Worm (Caenorhabditis elegans): ENCODE measurements around the gene nspg-8.

Gene nspg-8

ce11 chrIII:1205421-1205820 is 23.6 kb downstream of the nspg-8 start:
- no peak for TF ChIP-seq mcd-1 (GFP tag; IDR thresholded peaks at IDR 0.05)
- TF ChIP-seq zfh-2 (GFP tag; conservative IDR thresholded peaks at IDR 0.05), result peak; percentile 71
- TF ChIP-seq lir-1 (GFP tag; conservative IDR thresholded peaks at IDR 0.05), result no peak

ce11 chrIII:1206331-1206730 is 24.5 kb downstream of the nspg-8 start:
- TF ChIP-seq F23B12.7 (tag; optimal IDR thresholded peaks at IDR 0.05; ENCODE audit: insufficient read depth), result no peak
- no peak for TF ChIP-seq snpc-1.3 (tag; optimal IDR thresholded peaks at IDR 0.05; ENCODE audit: insufficient read depth)

- TF ChIP-seq lag-1 (GFP tag; IDR thresholded peaks at IDR 0.05) (no peak), hrde-1 (tag; optimal IDR thresholded peaks at IDR 0.05; ENCODE audit: borderline replicate concordance) (no peak), Y53F4B.3 (GFP tag; IDR thresholded peaks at IDR 0.05) (no peak), ztf-6 (GFP tag; IDR thresholded peaks at IDR 0.05) (no peak), mel-28 (tag; optimal IDR thresholded peaks at IDR 0.05; ENCODE audit: borderline replicate concordance) (no peak), F49E8.2 (tag; optimal IDR thresholded peaks at IDR 0.05; ENCODE audit: insufficient read depth) (no peak), nfya-1 (tag; optimal IDR thresholded peaks at IDR 0.05; ENCODE audit: borderline replicate concordance, insufficient read depth) (no peak), ekl-4 (GFP tag; IDR thresholded peaks at IDR 0.05) (no peak), Y79H2A.3 (GFP tag; conservative IDR thresholded peaks at IDR 0.05) (no peak), C06A6.2 (GFP tag; conservative IDR thresholded peaks at IDR 0.05) (no peak), gei-17 (GFP tag; optimal IDR thresholded peaks at IDR 0.05) (no peak), let-607 (tag; optimal IDR thresholded peaks at IDR 0.05) (no peak), Y53G8AR.9 (GFP tag; conservative IDR thresholded peaks at IDR 0.05) (no peak), bed-2 (GFP tag; IDR thresholded peaks at IDR 0.05) (no peak), lin-26 (GFP tag; IDR thresholded peaks at IDR 0.05) (no peak), madf-10 (tag; optimal IDR thresholded peaks at IDR 0.05) (no peak), sdz-38 (tag; optimal IDR thresholded peaks at IDR 0.05) (no peak), aptf-2 (GFP tag; conservative IDR thresholded peaks at IDR 0.05) (no peak)
Observed at ce11 chrIII:1207027-1207426, 25.2 kb downstream of the nspg-8 start.

- TF ChIP-seq Y67H2A.10 (GFP tag; conservative IDR thresholded peaks at IDR 0.05) (no peak), lin-35 (GFP tag; optimal IDR thresholded peaks at IDR 0.05) (peak in 1 of 3 experiments; percentile 69), T26A5.8 (tag; optimal IDR thresholded peaks at IDR 0.05) (no peak), C17E4.6 (GFP tag; IDR thresholded peaks at IDR 0.05) (no peak), mcd-1 (GFP tag; IDR thresholded peaks at IDR 0.05) (peak; percentile 91), efl-1 (GFP tag; optimal IDR thresholded peaks at IDR 0.05) (peak; percentile 73), pbrm-1 (GFP tag; IDR thresholded peaks at IDR 0.05) (no peak), egl-44 (GFP tag; IDR thresholded peaks at IDR 0.05) (no peak), K12H6.12 (tag; optimal IDR thresholded peaks at IDR 0.05) (no peak), C06A6.2 (GFP tag; conservative IDR thresholded peaks at IDR 0.05) (no peak), dpff-1 (tag; optimal IDR thresholded peaks at IDR 0.05) (no peak), dpl-1 (GFP tag; optimal IDR thresholded peaks at IDR 0.05) (peak; percentile 39), attf-5 (GFP tag; optimal IDR thresholded peaks at IDR 0.05) (peak; percentile 17), lin-54 (GFP tag; optimal IDR thresholded peaks at IDR 0.05) (peak; percentile 74)
Observed at ce11 chrIII:1207852-1208251, 26.0 kb downstream of the nspg-8 start, which contains the start of gene orc-3. TSS of gene orc-3 (plus strand) at chrIII:1208133.
